Fruit fly (Drosophila melanogaster) whole organism, embryonic: ENCODE results near the gene CG9568.
A peak's percentile ranks its signal among the peaks of the same experiment; 100 is the strongest.

Source experiments
- Bgb ChIP-seq: fragments of 200-800 bp; sonication (Bioruptor generic); IDR thresholded peaks from 2 replicates; pipeline ENCODE4 v1.3.6; 2022; ENCODE audit warnings: missing biosample characterization, missing genetic modification characterization; ENCODE audit not compliant: partially characterized antibody
- Bteb2 ChIP-seq: fragments of 200-800 bp; sonication (Bioruptor generic); optimal IDR thresholded peaks from 2 replicates; lab custom pipeline; 2016; ENCODE audit warnings: missing biosample characterization, missing genetic modification characterization
- CG14014 ChIP-seq: fragments of 200-800 bp; sonication (Bioruptor generic); IDR thresholded peaks from 2 replicates; pipeline ENCODE4 v1.3.6; 2022; ENCODE audit warnings: missing biosample characterization, missing genetic modification characterization
- CG16815 ChIP-seq: fragments of 200-800 bp; sonication (Bioruptor generic); optimal IDR thresholded peaks from 3 replicates; lab custom pipeline; 2017; ENCODE audit warnings: missing biosample characterization, mild to moderate bottlenecking, missing genetic modification characterization
- CG2889 ChIP-seq: fragments of 200-800 bp; sonication (Bioruptor generic); IDR thresholded peaks from 3 replicates; pipeline ENCODE4 v1.3.6; 2022; ENCODE audit warnings: missing biosample characterization, missing genetic modification characterization
- CG31224 ChIP-seq: fragments of 200-800 bp; sonication (Bioruptor generic); IDR thresholded peaks from 2 replicates; pipeline ENCODE4 v1.3.6; 2022; ENCODE audit warnings: missing biosample characterization, missing genetic modification characterization
- CG3726 ChIP-seq: fragments of 200-800 bp; sonication (Bioruptor generic); IDR thresholded peaks from 3 replicates; pipeline ENCODE4, ENCODE4 v1.3.6; 2022; ENCODE audit warnings: missing biosample characterization, missing genetic modification characterization
- CG43689 ChIP-seq: fragments of 200-800 bp; sonication (Bioruptor generic); IDR thresholded peaks from 2 replicates; pipeline ENCODE4 v1.3.6; 2022; ENCODE audit warnings: missing biosample characterization, missing genetic modification characterization
- CG4730 ChIP-seq: fragments of 200-800 bp; sonication (Bioruptor generic); IDR thresholded peaks from 2 replicates; pipeline ENCODE4 v1.3.6; 2022; ENCODE audit warnings: missing biosample characterization, missing genetic modification characterization
- CG5245 ChIP-seq: fragments of 200-800 bp; sonication (Bioruptor generic); optimal IDR thresholded peaks from 3 replicates; lab custom pipeline; 2016; ENCODE audit warnings: missing biosample characterization, missing genetic modification characterization
- CG6272 ChIP-seq: fragments of 200-800 bp; sonication (Bioruptor generic); IDR thresholded peaks from 2 replicates; pipeline ENCODE4 v1.3.6; 2022; ENCODE audit warnings: missing biosample characterization, missing genetic modification characterization
- CG7357 ChIP-seq: fragments of 200-800 bp; sonication (Bioruptor generic); IDR thresholded peaks from 3 replicates; pipeline ENCODE4 v1.3.6; 2022; ENCODE audit warnings: missing biosample characterization, missing genetic modification characterization
- CG7556 ChIP-seq: fragments of 200-800 bp; sonication (Bioruptor generic); optimal IDR thresholded peaks from 2 replicates; lab custom pipeline; 2017; ENCODE audit warnings: missing biosample characterization, mild to moderate bottlenecking, missing genetic modification characterization
- CG8281 ChIP-seq: fragments of 200-800 bp; sonication (Bioruptor generic); optimal IDR thresholded peaks from 2 replicates; lab custom pipeline; 2018; ENCODE audit warnings: missing biosample characterization, mild to moderate bottlenecking, missing genetic modification characterization, moderate library complexity
- CG8944 ChIP-seq: fragments of 200-800 bp; sonication (Bioruptor generic); optimal IDR thresholded peaks from 3 replicates; lab custom pipeline; 2016; ENCODE audit warnings: missing biosample characterization, missing genetic modification characterization
- CG9437 ChIP-seq: fragments of 200-800 bp; sonication (Bioruptor generic); optimal IDR thresholded peaks from 2 replicates; lab custom pipeline; 2018; ENCODE audit warnings: missing biosample characterization, mild to moderate bottlenecking, missing genetic modification characterization
- CG9797 ChIP-seq: fragments of 200-800 bp; sonication (Bioruptor generic); optimal IDR thresholded peaks from 3 replicates; lab custom pipeline; 2018; ENCODE audit warnings: missing biosample characterization, mild to moderate bottlenecking, missing genetic modification characterization
- Dek ChIP-seq: fragments of 200-800 bp; sonication (Bioruptor generic); optimal IDR thresholded peaks from 3 replicates; lab custom pipeline; 2019; ENCODE audit warnings: missing biosample characterization, mild to moderate bottlenecking, missing genetic modification characterization, moderate library complexity
- Gug ChIP-seq: fragments of 200-800 bp; sonication (Bioruptor generic); IDR thresholded peaks from 4 replicates; pipeline ENCODE4 v1.3.6; 2022; ENCODE audit warnings: missing biosample characterization, missing genetic modification characterization
- HHEX ChIP-seq: fragments of 200-800 bp; sonication (Bioruptor generic); optimal IDR thresholded peaks from 3 replicates; lab custom pipeline; 2017; ENCODE audit warnings: missing biosample characterization, mild to moderate bottlenecking, missing genetic modification characterization, missing genetic modification reagents
- Hey ChIP-seq: fragments of 200-800 bp; sonication (Bioruptor generic); optimal IDR thresholded peaks from 3 replicates; lab custom pipeline; 2018; ENCODE audit warnings: missing biosample characterization, mild to moderate bottlenecking, missing genetic modification characterization
- Hr39 ChIP-seq: fragments of >200 bp; optimal IDR thresholded peaks from 2 replicates; lab custom pipeline; 2017
- Hsf ChIP-seq: fragments of 200-800 bp; sonication (Bioruptor generic); optimal IDR thresholded peaks from 3 replicates; lab custom pipeline; 2016; ENCODE audit warnings: missing biosample characterization, missing genetic modification characterization
- PHDP ChIP-seq: fragments of 200-800 bp; sonication (Bioruptor generic); optimal IDR thresholded peaks from 3 replicates; lab custom pipeline; 2018; ENCODE audit warnings: missing biosample characterization, mild to moderate bottlenecking, missing genetic modification characterization, moderate library complexity
- Ptx1 ChIP-seq: fragments of 200-800 bp; sonication (Bioruptor generic); IDR thresholded peaks from 2 replicates; pipeline ENCODE4 v1.3.6; 2022; ENCODE audit warnings: missing biosample characterization, missing genetic modification characterization
- Ravus ChIP-seq: fragments of 200-800 bp; sonication (Bioruptor generic); IDR thresholded peaks from 2 replicates; pipeline ENCODE4 v1.3.6; 2022; ENCODE audit warnings: missing biosample characterization, missing genetic modification characterization
- Rfx ChIP-seq: fragments of 200-800 bp; sonication (Bioruptor generic); IDR thresholded peaks from 2 replicates; pipeline ENCODE4 v1.3.6; 2022; ENCODE audit warnings: missing biosample characterization, missing genetic modification characterization
- Sin3A ChIP-seq: fragments of >200 bp; optimal IDR thresholded peaks from 2 replicates; lab custom pipeline; 2018
- Xrp1 ChIP-seq: fragments of 200-800 bp; sonication (Bioruptor generic); IDR thresholded peaks from 2 replicates; pipeline ENCODE4 v1.3.6; 2022; ENCODE audit warnings: missing biosample characterization, missing genetic modification characterization
- amos ChIP-seq: fragments of 200-800 bp; sonication (Bioruptor generic); IDR thresholded peaks from 2 replicates; pipeline ENCODE4 v1.3.6; 2022; ENCODE audit warnings: missing biosample characterization, missing genetic modification characterization; ENCODE audit not compliant: partially characterized antibody
- ato ChIP-seq: fragments of 200-800 bp; sonication (Bioruptor generic); IDR thresholded peaks from 2 replicates; pipeline ENCODE4 v1.3.6; 2022; ENCODE audit warnings: missing biosample characterization, missing genetic modification characterization; ENCODE audit not compliant: partially characterized antibody
- chinmo ChIP-seq: fragments of 200-800 bp; sonication (Bioruptor generic); IDR thresholded peaks from 4 replicates; pipeline ENCODE4 v1.3.6; 2022; ENCODE audit warnings: missing biosample characterization, missing genetic modification characterization; ENCODE audit not compliant: partially characterized antibody
- crp ChIP-seq, 2 experiments: fragments of 200-800 bp; sonication (Bioruptor generic); optimal IDR thresholded peaks; 2 replicates in 1 of 2; 3 replicates in 1 of 2; lab custom pipeline; 2017; ENCODE audit warnings: missing biosample characterization in 2 of 2, missing genetic modification characterization in 2 of 2, mild to moderate bottlenecking in 1 of 2, moderate library complexity in 1 of 2
- emc ChIP-seq: fragments of 200-800 bp; sonication (Bioruptor generic); optimal IDR thresholded peaks from 2 replicates; lab custom pipeline; 2016; ENCODE audit warnings: missing biosample characterization, missing genetic modification characterization
- eve ChIP-seq, 2 experiments: fragments of >200 bp; optimal IDR thresholded peaks; 2 replicates each; lab custom pipeline; 2017; ENCODE audit warnings: missing biosample characterization in 2 of 2, missing genetic modification characterization in 2 of 2
- ftz-f1 ChIP-seq: fragments of 200-800 bp; sonication (Bioruptor generic); optimal IDR thresholded peaks from 2 replicates; lab custom pipeline; 2016; ENCODE audit warnings: missing biosample characterization, missing genetic modification characterization
- gce ChIP-seq: fragments of 200-800 bp; sonication (Bioruptor generic); IDR thresholded peaks from 3 replicates; pipeline ENCODE4 v1.3.6; 2022; ENCODE audit warnings: missing biosample characterization, missing genetic modification characterization
- grau ChIP-seq: fragments of 200-800 bp; optimal IDR thresholded peaks from 3 replicates; lab custom pipeline; 2019; ENCODE audit warnings: missing biosample characterization, mild to moderate bottlenecking, missing genetic modification characterization, moderate library complexity
- gsb ChIP-seq: fragments of 200-800 bp; sonication (Bioruptor generic); IDR thresholded peaks from 2 replicates; pipeline ENCODE4 v1.3.6; 2022; ENCODE audit warnings: missing biosample characterization, missing genetic modification characterization
- ham ChIP-seq: fragments of 200-800 bp; sonication (Bioruptor generic); IDR thresholded peaks from 2 replicates; pipeline ENCODE4 v1.3.6; 2022; ENCODE audit warnings: missing biosample characterization, missing genetic modification characterization
- hth ChIP-seq: fragments of >200 bp; optimal IDR thresholded peaks from 2 replicates; lab custom pipeline; 2017; ENCODE audit warnings: inconsistent platforms
- nerfin-2 ChIP-seq: fragments of 200-800 bp; sonication (Bioruptor generic); IDR thresholded peaks from 2 replicates; pipeline ENCODE4 v1.3.6; 2022; ENCODE audit warnings: missing biosample characterization, missing genetic modification characterization; ENCODE audit not compliant: partially characterized antibody
- oc ChIP-seq: fragments of 200-800 bp; sonication (Bioruptor generic); optimal IDR thresholded peaks from 2 replicates; lab custom pipeline; 2018; ENCODE audit warnings: missing biosample characterization, mild to moderate bottlenecking, missing genetic modification characterization, moderate library complexity
- pnt ChIP-seq: fragments of 200-800 bp; sonication (Bioruptor generic); optimal IDR thresholded peaks from 3 replicates; lab custom pipeline; 2016; ENCODE audit warnings: missing biosample characterization, missing genetic modification characterization
- pum ChIP-seq: fragments of 200-800 bp; sonication (Bioruptor generic); optimal IDR thresholded peaks from 2 replicates; lab custom pipeline; 2016; ENCODE audit warnings: missing biosample characterization, missing genetic modification characterization
- ro ChIP-seq: fragments of 200-800 bp; sonication (Bioruptor generic); IDR thresholded peaks from 2 replicates; pipeline ENCODE4 v1.3.6; 2022; ENCODE audit warnings: missing biosample characterization, missing genetic modification characterization
- salm ChIP-seq: fragments of 200-800 bp; sonication (Bioruptor generic); optimal IDR thresholded peaks from 2 replicates; lab custom pipeline; 2018; ENCODE audit warnings: missing biosample characterization, mild to moderate bottlenecking, missing genetic modification characterization
- slou ChIP-seq: fragments of 200-800 bp; sonication (Bioruptor generic); optimal IDR thresholded peaks from 3 replicates; lab custom pipeline; 2016; ENCODE audit warnings: missing biosample characterization, missing genetic modification characterization
- stwl ChIP-seq: fragments of 200-800 bp; sonication (Bioruptor generic); optimal IDR thresholded peaks from 3 replicates; lab custom pipeline; 2018; ENCODE audit warnings: missing biosample characterization, mild to moderate bottlenecking, missing genetic modification characterization, moderate library complexity
- toy ChIP-seq: fragments of 200-800 bp; sonication (Bioruptor generic); IDR thresholded peaks from 2 replicates; pipeline ENCODE4 v1.3.6; 2022; ENCODE audit warnings: missing biosample characterization, missing genetic modification characterization
- z ChIP-seq: fragments of 200-800 bp; sonication (Bioruptor generic); IDR thresholded peaks from 3 replicates; pipeline ENCODE4 v1.3.6; 2022; ENCODE audit warnings: missing biosample characterization, missing genetic modification characterization

CG9568 gene

dm6 chr2L:8982584-8983302 lies 27.6 kb upstream of the CG9568 start (continued):
- peak; percentile 40 for TF ChIP-seq CG7556 (GFP tag; lab: Kevin White, UChicago)
- peak; percentile 7 for TF ChIP-seq CG9437 (GFP tag; lab: Kevin White, UChicago)
- TF ChIP-seq CG16815 (GFP tag; lab: Kevin White, UChicago) = no peak
- TF ChIP-seq Bteb2 = peak; percentile 34
- TF ChIP-seq crp (GFP tag; optimal IDR thresholded peaks at IDR 0.05; lab: Kevin White, UChicago) = no peak
- no peak for TF ChIP-seq ato
- TF ChIP-seq HHEX (GFP tag; lab: Kevin White, UChicago) = peak; percentile 24
- no peak for TF ChIP-seq ham (GFP tag; lab: Robert Waterston, UW)
- no peak; the same call in 1 of the 2 replicates for TF ChIP-seq gsb (GFP tag; lab: Robert Waterston, UW)
- peak; percentile 38; the same call in 1 of the 2 replicates for TF ChIP-seq Xrp1 (GFP tag; lab: Robert Waterston, UW)
- no peak for TF ChIP-seq z (GFP tag; lab: Robert Waterston, UW)
- TF ChIP-seq ro = no peak
- peak; percentile 62 for TF ChIP-seq PHDP (tag; lab: Kevin White, UChicago)
- no peak for TF ChIP-seq chinmo
- TF ChIP-seq emc (GFP tag; lab: Kevin White, UChicago) = no peak
- TF ChIP-seq grau (tag; lab: Kevin White, UChicago) = peak; percentile 48
- peak in 1 of 2 experiments; percentile 57 for TF ChIP-seq eve (GFP tag; optimal IDR thresholded peaks at IDR 0.05; lab: Kevin White, UChicago)
- no peak for TF ChIP-seq stwl (tag; lab: Kevin White, UChicago)
- no peak for TF ChIP-seq Gug (GFP tag; lab: Robert Waterston, UW)
- peak; percentile 52; the same call in 1 of the 2 replicates for TF ChIP-seq CG14014 (GFP tag; lab: Robert Waterston, UW)
- TF ChIP-seq Ravus = no peak
- TF ChIP-seq toy (GFP tag; lab: Robert Waterston, UW) = no peak
- TF ChIP-seq Dek (tag; lab: Kevin White, UChicago) = peak; percentile 58
- no peak for TF ChIP-seq gce (GFP tag; lab: Robert Waterston, UW)
- TF ChIP-seq CG3726 (GFP tag; lab: Robert Waterston, UW) = no peak
- TF ChIP-seq CG2889 (GFP tag; lab: Robert Waterston, UW) = no peak
- no peak for TF ChIP-seq Sin3A (lab: Kevin White, UChicago)
- TF ChIP-seq CG5245 = no peak
- no peak for TF ChIP-seq CG31224
- peak; percentile 76 for TF ChIP-seq Rfx
- TF ChIP-seq salm (tag; lab: Kevin White, UChicago) = peak; percentile 40
- TF ChIP-seq CG43689 (GFP tag; lab: Robert Waterston, UW) = no peak
- no peak for TF ChIP-seq Hey (tag; lab: Kevin White, UChicago)
- no peak for TF ChIP-seq CG4730 (GFP tag; lab: Robert Waterston, UW)
- peak; percentile 44 for TF ChIP-seq CG8281 (tag; lab: Kevin White, UChicago)
- no peak for TF ChIP-seq oc
- peak; percentile 42; the same call in 1 of the 3 replicates for TF ChIP-seq CG7357 (GFP tag; lab: Robert Waterston, UW)
- peak; percentile 62 for TF ChIP-seq Ptx1 (GFP tag; lab: Robert Waterston, UW)
- no peak for TF ChIP-seq CG6272 (GFP tag; lab: Robert Waterston, UW)
- TF ChIP-seq Bgb = no peak
- TF ChIP-seq amos = no peak
- TF ChIP-seq slou (GFP tag; lab: Kevin White, UChicago) = no peak
- TF ChIP-seq hth (lab: Kevin White, UChicago) = no peak
- peak; percentile 38 for TF ChIP-seq Hsf
- no peak for TF ChIP-seq pum (GFP tag; lab: Kevin White, UChicago)
- TF ChIP-seq pnt (GFP tag; lab: Kevin White, UChicago) = no peak
- peak; percentile 13 for TF ChIP-seq CG8944 (GFP tag; lab: Kevin White, UChicago)
- no peak for TF ChIP-seq ftz-f1 (GFP tag; lab: Kevin White, UChicago)
- TF ChIP-seq CG9797 (GFP tag; lab: Kevin White, UChicago) = no peak
- TF ChIP-seq Hr39 (lab: Kevin White, UChicago) = no peak
- TF ChIP-seq nerfin-2 (GFP tag; lab: Robert Waterston, UW) = no peak
